Fruit fly (Drosophila melanogaster) whole organism, prepupa: ENCODE measurements around the gene CG34149.

ENCODE experiments used
- Blimp-1 ChIP-seq: fragments of 200-800 bp; sonication (Bioruptor generic); optimal IDR thresholded peaks from 3 replicates; lab custom pipeline; 2017; ENCODE audit warnings: missing biosample characterization, missing genetic modification characterization, mild to moderate bottlenecking, moderate library complexity, missing genetic modification reagents
- CG10631 ChIP-seq: fragments of 200-800 bp; sonication (Bioruptor generic); optimal IDR thresholded peaks from 2 replicates; lab custom pipeline; 2016; ENCODE audit warnings: missing biosample characterization, missing genetic modification characterization
- CG11294 ChIP-seq: fragments of 200-800 bp; sonication (Bioruptor generic); IDR thresholded peaks from 2 replicates; pipeline ENCODE4 v1.3.6; 2022; ENCODE audit warnings: missing biosample characterization, missing genetic modification characterization
- CG11762 ChIP-seq: fragments of 200-800 bp; sonication (Bioruptor generic); optimal IDR thresholded peaks from 3 replicates; lab custom pipeline; 2016; ENCODE audit warnings: missing biosample characterization, missing genetic modification characterization; ENCODE audit not compliant: insufficient read depth
- CG11902 ChIP-seq: fragments of 200-800 bp; sonication (Bioruptor generic); optimal IDR thresholded peaks from 3 replicates; lab custom pipeline; 2016; ENCODE audit warnings: missing biosample characterization, missing genetic modification characterization
- CG15336 ChIP-seq: fragments of 200-800 bp; sonication (Bioruptor generic); IDR thresholded peaks from 2 replicates; pipeline ENCODE4 v1.3.6; 2022; ENCODE audit warnings: missing biosample characterization, missing genetic modification characterization
- CG16779 ChIP-seq: fragments of 200-800 bp; sonication (Bioruptor generic); optimal IDR thresholded peaks from 3 replicates; lab custom pipeline; 2017; ENCODE audit warnings: missing biosample characterization, mild to moderate bottlenecking, missing genetic modification characterization
- CG3032 ChIP-seq: fragments of 200-800 bp; optimal IDR thresholded peaks from 2 replicates; lab custom pipeline; 2019; ENCODE audit warnings: missing biosample characterization, mild to moderate bottlenecking, missing genetic modification characterization, moderate library complexity
- CG31627 ChIP-seq: fragments of 200-800 bp; sonication (Bioruptor generic); optimal IDR thresholded peaks from 3 replicates; lab custom pipeline; 2016; ENCODE audit warnings: missing biosample characterization, missing genetic modification characterization
- CG32006 ChIP-seq: fragments of 200-800 bp; sonication (Bioruptor generic); optimal IDR thresholded peaks from 3 replicates; lab custom pipeline; 2017; ENCODE audit warnings: missing biosample characterization, mild to moderate bottlenecking, missing genetic modification characterization
- CG3919 ChIP-seq: fragments of 200-800 bp; sonication (Bioruptor generic); optimal IDR thresholded peaks from 3 replicates; lab custom pipeline; 2016; ENCODE audit warnings: missing biosample characterization, missing genetic modification characterization
- CG6276 ChIP-seq: fragments of 200-800 bp; sonication (Bioruptor generic); optimal IDR thresholded peaks from 2 replicates; lab custom pipeline; 2017; ENCODE audit warnings: missing biosample characterization, mild to moderate bottlenecking, missing genetic modification characterization
- CG6792 ChIP-seq: fragments of 200-800 bp; sonication (Bioruptor generic); optimal IDR thresholded peaks from 3 replicates; lab custom pipeline; 2016; ENCODE audit warnings: missing biosample characterization, missing genetic modification characterization
- CG6808 ChIP-seq: fragments of 200-800 bp; sonication (Bioruptor generic); optimal IDR thresholded peaks from 3 replicates; lab custom pipeline; 2017; ENCODE audit warnings: missing biosample characterization, missing genetic modification characterization, mild to moderate bottlenecking, moderate library complexity, missing genetic modification reagents
- CG6854 ChIP-seq: fragments of 200-800 bp; sonication (Bioruptor generic); optimal IDR thresholded peaks from 2 replicates; lab custom pipeline; 2017; ENCODE audit warnings: missing biosample characterization, mild to moderate bottlenecking, missing genetic modification characterization
- CG7368 ChIP-seq: fragments of 200-800 bp; sonication (Bioruptor generic); optimal IDR thresholded peaks from 3 replicates; lab custom pipeline; 2016; ENCODE audit warnings: missing biosample characterization, missing genetic modification characterization
- CG8319 ChIP-seq: fragments of 200-800 bp; sonication (Bioruptor generic); optimal IDR thresholded peaks from 3 replicates; lab custom pipeline; 2016; ENCODE audit warnings: missing biosample characterization, missing genetic modification characterization
- CG8632 ChIP-seq: fragments of 200-800 bp; sonication (Bioruptor generic); optimal IDR thresholded peaks from 3 replicates; lab custom pipeline; 2016; ENCODE audit warnings: missing biosample characterization, missing genetic modification characterization
- CG9139 ChIP-seq: fragments of 200-800 bp; sonication (Bioruptor generic); optimal IDR thresholded peaks from 3 replicates; lab custom pipeline; 2017; ENCODE audit warnings: missing biosample characterization, mild to moderate bottlenecking, missing genetic modification characterization
- Eip75B ChIP-seq: fragments of 200-800 bp; sonication (Bioruptor generic); optimal IDR thresholded peaks from 3 replicates; lab custom pipeline; 2016; ENCODE audit warnings: missing biosample characterization, missing genetic modification characterization
- Eip78C ChIP-seq: fragments of 200-800 bp; sonication (Bioruptor generic); peaks from one replicate; lab custom pipeline; 2016; ENCODE audit warnings: missing biosample characterization, missing genetic modification characterization
- Eip93F ChIP-seq: fragments of 200-800 bp; sonication (Bioruptor generic); optimal IDR thresholded peaks from 2 replicates; lab custom pipeline; 2016; ENCODE audit warnings: missing biosample characterization, mild to moderate bottlenecking, missing genetic modification characterization
- Ets21C ChIP-seq: fragments of 200-800 bp; sonication (Bioruptor generic); optimal IDR thresholded peaks from 3 replicates; lab custom pipeline; 2016; ENCODE audit warnings: missing biosample characterization, missing genetic modification characterization
- Ets96B ChIP-seq: fragments of 200-800 bp; optimal IDR thresholded peaks from 2 replicates; lab custom pipeline; 2019; ENCODE audit warnings: missing biosample characterization, mild to moderate bottlenecking, missing genetic modification characterization, moderate library complexity
- Hr38 ChIP-seq: sonication (Bioruptor generic); optimal IDR thresholded peaks from 2 replicates; lab custom pipeline; 2016; ENCODE audit warnings: missing biosample characterization, missing genetic modification characterization
- Hr4 ChIP-seq: fragments of 200-800 bp; sonication (Bioruptor generic); optimal IDR thresholded peaks from 3 replicates; lab custom pipeline; 2016; ENCODE audit warnings: missing biosample characterization, missing genetic modification characterization
- Lpt ChIP-seq: fragments of 200-800 bp; sonication (Bioruptor generic); optimal IDR thresholded peaks from 3 replicates; lab custom pipeline; 2016; ENCODE audit warnings: missing biosample characterization, missing genetic modification characterization
- Smox ChIP-seq: fragments of 200-800 bp; sonication (Bioruptor generic); optimal IDR thresholded peaks from 3 replicates; lab custom pipeline; 2016; ENCODE audit warnings: missing biosample characterization, missing genetic modification characterization
- Sox102F ChIP-seq: fragments of 200-800 bp; sonication (Bioruptor generic); optimal IDR thresholded peaks from 2 replicates; lab custom pipeline; 2016; ENCODE audit warnings: missing biosample characterization, mild to moderate bottlenecking, missing genetic modification characterization
- Sox14 ChIP-seq: fragments of 200-800 bp; sonication (Bioruptor generic); optimal IDR thresholded peaks from 3 replicates; lab custom pipeline; 2016; ENCODE audit warnings: missing biosample characterization, missing genetic modification characterization
- Sox15 ChIP-seq: fragments of 200-800 bp; sonication (Bioruptor generic); optimal IDR thresholded peaks from 3 replicates; lab custom pipeline; 2016; ENCODE audit warnings: missing biosample characterization, missing genetic modification characterization
- achi ChIP-seq: fragments of 200-800 bp; sonication (Bioruptor generic); optimal IDR thresholded peaks from 3 replicates; lab custom pipeline; 2016; ENCODE audit warnings: missing biosample characterization, missing genetic modification characterization
- acj6 ChIP-seq: fragments of 200-800 bp; sonication (Bioruptor generic); optimal IDR thresholded peaks from 3 replicates; lab custom pipeline; 2016; ENCODE audit warnings: missing biosample characterization, missing genetic modification characterization
- dac ChIP-seq: fragments of 200-800 bp; sonication (Bioruptor generic); optimal IDR thresholded peaks from 2 replicates; lab custom pipeline; 2017; ENCODE audit warnings: missing biosample characterization, mild to moderate bottlenecking, missing genetic modification characterization
- dsx ChIP-seq: fragments of 200-800 bp; optimal IDR thresholded peaks from 3 replicates; lab custom pipeline; 2019; ENCODE audit warnings: missing biosample characterization, mild to moderate bottlenecking, missing genetic modification characterization, moderate library complexity; ENCODE audit not compliant: poor library complexity, severe bottlenecking
- eg ChIP-seq: fragments of 200-800 bp; sonication (Bioruptor generic); IDR thresholded peaks from 3 replicates; pipeline ENCODE4 v1.3.6; 2022; ENCODE audit warnings: missing biosample characterization, missing genetic modification characterization
- fd59A ChIP-seq: fragments of 200-800 bp; sonication (Bioruptor generic); optimal IDR thresholded peaks from 2 replicates; lab custom pipeline; 2017; ENCODE audit warnings: missing biosample characterization, mild to moderate bottlenecking, missing genetic modification characterization, missing genetic modification reagents
- fd85E ChIP-seq: fragments of 200-800 bp; sonication (Bioruptor generic); optimal IDR thresholded peaks from 3 replicates; lab custom pipeline; 2016; ENCODE audit warnings: missing biosample characterization, missing genetic modification characterization
- fkh ChIP-seq: fragments of 200-800 bp; sonication (Bioruptor generic); optimal IDR thresholded peaks from 3 replicates; lab custom pipeline; 2017; ENCODE audit warnings: missing biosample characterization, mild to moderate bottlenecking, missing genetic modification characterization, moderate library complexity
- net ChIP-seq: fragments of 200-800 bp; sonication (Bioruptor generic); optimal IDR thresholded peaks from 3 replicates; lab custom pipeline; 2016; ENCODE audit warnings: missing biosample characterization, missing genetic modification characterization
- salr ChIP-seq, 2 experiments: fragments of 200-800 bp; sonication (Bioruptor generic); optimal IDR thresholded peaks; 3 replicates each; lab custom pipeline; 2016 to 2018; ENCODE audit warnings: missing biosample characterization in 2 of 2, missing genetic modification characterization in 2 of 2, mild to moderate bottlenecking in 1 of 2
- spab ChIP-seq: fragments of 200-800 bp; sonication (Bioruptor generic); optimal IDR thresholded peaks from 2 replicates; lab custom pipeline; 2017; ENCODE audit warnings: missing biosample characterization, mild to moderate bottlenecking, missing genetic modification characterization, missing genetic modification reagents
- ss ChIP-seq, 2 experiments: fragments of 200-800 bp; sonication (Bioruptor generic); optimal IDR thresholded peaks; 2 replicates in 1 of 2; 3 replicates in 1 of 2; lab custom pipeline; 2017 to 2018; ENCODE audit warnings: mild to moderate bottlenecking in 2 of 2, missing biosample characterization in 2 of 2, missing genetic modification characterization in 2 of 2, moderate library complexity in 1 of 2

The CG34149 gene

DNA sequence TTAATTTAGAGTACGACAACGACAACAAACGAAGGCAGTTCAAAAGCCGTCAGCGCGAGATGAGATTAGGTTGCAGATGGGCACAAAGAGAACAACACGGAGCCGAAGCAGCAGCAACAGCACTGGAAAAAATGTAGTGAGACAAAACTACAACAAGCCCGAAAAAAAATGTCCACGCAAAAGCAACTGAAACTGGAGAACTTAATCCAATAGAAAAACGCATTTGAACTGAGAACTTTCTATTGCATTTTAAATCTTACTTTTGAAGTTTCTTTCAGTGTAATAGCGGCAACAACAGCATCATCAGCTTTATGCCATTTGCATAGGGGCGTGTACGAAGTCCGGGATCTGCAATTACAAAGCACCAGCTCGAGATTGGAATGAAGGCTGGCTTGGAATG is 40.4 kb upstream of the CG34149 start (continued):
- TF ChIP-seq Ets96B (tag; lab: Kevin White, UChicago) (peak; percentile 68), fd85E (GFP tag; lab: Kevin White, UChicago) (peak; percentile 5), CG31627 (GFP tag; lab: Kevin White, UChicago) (peak; percentile 63), ss (GFP tag; optimal IDR thresholded peaks at IDR 0.05; lab: Kevin White, UChicago) (peak in 1 of 2 experiments; percentile 70), CG6792 (GFP tag; lab: Kevin White, UChicago) (peak; percentile 63), dsx (GFP tag; lab: Kevin White, UChicago) (peak; percentile 68), Sox14 (peak; percentile 59), salr (GFP tag; optimal IDR thresholded peaks at IDR 0.05; lab: Kevin White, UChicago) (peak; percentile 29 to 65), net (GFP tag; lab: Kevin White, UChicago) (peak; percentile 65), spab (GFP tag; lab: Kevin White, UChicago) (peak; percentile 73), Smox (GFP tag; lab: Kevin White, UChicago) (peak; percentile 59), Blimp-1 (GFP tag; lab: Kevin White, UChicago) (no peak), CG6808 (peak; percentile 63), CG32006 (GFP tag; lab: Kevin White, UChicago) (peak; percentile 56), CG16779 (tag; lab: Kevin White, UChicago) (peak; percentile 25), dac (no peak), Eip78C (GFP tag; lab: Kevin White, UChicago) (peak; percentile 90), CG6854 (peak; percentile 11), fkh (no peak), Eip75B (GFP tag; lab: Kevin White, UChicago) (peak; percentile 68), CG6276 (peak; percentile 27), Lpt (GFP tag; lab: Kevin White, UChicago) (peak; percentile 26), CG11294 (GFP tag; lab: Robert Waterston, UW) (no peak), CG8632 (GFP tag; lab: Kevin White, UChicago) (peak; percentile 48), CG11902 (GFP tag; lab: Kevin White, UChicago) (peak; percentile 40), Hr4 (GFP tag; lab: Kevin White, UChicago) (peak; percentile 48), Eip93F (GFP tag; lab: Kevin White, UChicago) (no peak), eg (GFP tag; lab: Robert Waterston, UW) (peak; percentile 56; the same call in 2 of the 3 replicates), Ets21C (GFP tag; lab: Kevin White, UChicago) (peak; percentile 39)
- TF ChIP-seq, all 60 proteins: peak for 52

DNA sequence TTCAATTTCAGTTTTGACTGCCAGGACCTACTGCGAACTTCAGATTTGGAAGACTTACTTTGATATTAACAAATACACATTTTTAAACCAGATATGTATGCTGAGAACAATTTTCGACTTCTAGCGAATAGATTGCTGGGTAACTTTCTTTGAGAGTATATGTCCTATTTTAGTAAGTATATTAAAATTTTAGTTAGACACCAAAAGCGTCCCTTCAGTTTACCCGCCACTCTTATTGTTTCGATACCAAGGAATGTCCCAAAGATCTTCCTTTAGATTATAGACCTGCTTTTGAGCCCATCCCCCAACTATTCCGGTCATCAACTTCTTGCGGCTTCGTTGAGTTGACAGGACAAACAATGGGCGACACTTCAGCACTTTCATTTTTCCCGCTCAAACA is 39.7 kb upstream of the CG34149 start, which contains the start of gene CG5388:
Gene CG5388, minus strand, starts transcription at position 101 of the 400 bp plus-strand sequence.
- TF ChIP-seq CG11762 (GFP tag; lab: Kevin White, UChicago) (no peak), Hr38 (GFP tag; lab: Kevin White, UChicago) (no peak), Lpt (GFP tag; lab: Kevin White, UChicago) (no peak), CG8632 (GFP tag; lab: Kevin White, UChicago) (no peak), Eip75B (GFP tag; lab: Kevin White, UChicago) (no peak), Sox14 (no peak), Sox15 (GFP tag; lab: Kevin White, UChicago) (no peak), CG15336 (GFP tag; lab: Robert Waterston, UW) (no peak), CG3919 (GFP tag; lab: Kevin White, UChicago) (no peak), fd85E (GFP tag; lab: Kevin White, UChicago) (no peak), dac (no peak), CG11902 (GFP tag; lab: Kevin White, UChicago) (no peak), Sox102F (GFP tag; lab: Kevin White, UChicago) (no peak), CG7368 (GFP tag; lab: Kevin White, UChicago) (no peak)
- TF ChIP-seq, all 60 proteins: peak for 0

DNA sequence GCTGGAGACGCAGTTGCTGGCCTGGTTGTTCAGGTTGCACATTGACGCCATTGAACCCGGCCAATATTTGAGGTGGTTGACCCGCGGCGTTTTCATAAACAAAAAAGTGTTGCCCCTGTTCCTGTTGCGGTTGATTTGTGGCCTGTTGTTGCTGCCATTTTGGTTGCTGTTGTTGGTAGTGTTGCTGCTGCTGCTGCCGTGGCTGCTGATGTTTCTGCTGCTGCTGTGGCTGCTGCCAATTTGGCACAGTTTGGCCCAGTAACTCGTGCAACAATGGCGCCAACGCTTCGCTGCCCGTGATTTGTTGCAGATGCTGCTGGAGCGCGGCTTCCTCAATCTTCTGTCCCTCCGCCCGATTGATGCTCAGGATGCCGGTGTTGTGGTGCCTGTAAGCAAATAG is 38.3 kb upstream of the CG34149 start:
- TF ChIP-seq CG8319 (no peak), fd59A (no peak), CG10631 (GFP tag; lab: Kevin White, UChicago) (no peak), ss (GFP tag; optimal IDR thresholded peaks at IDR 0.05; lab: Kevin White, UChicago) (no peak), net (GFP tag; lab: Kevin White, UChicago) (no peak), achi (no peak), CG9139 (GFP tag; lab: Kevin White, UChicago) (no peak), acj6 (no peak), CG31627 (GFP tag; lab: Kevin White, UChicago) (no peak), Eip93F (GFP tag; lab: Kevin White, UChicago) (no peak), CG7368 (GFP tag; lab: Kevin White, UChicago) (no peak), CG3032 (tag; lab: Kevin White, UChicago) (no peak)
